Fruit fly (Drosophila melanogaster): Measurements from ENCODE around the gene Sirt7.

The Sirt7 gene

DNA sequence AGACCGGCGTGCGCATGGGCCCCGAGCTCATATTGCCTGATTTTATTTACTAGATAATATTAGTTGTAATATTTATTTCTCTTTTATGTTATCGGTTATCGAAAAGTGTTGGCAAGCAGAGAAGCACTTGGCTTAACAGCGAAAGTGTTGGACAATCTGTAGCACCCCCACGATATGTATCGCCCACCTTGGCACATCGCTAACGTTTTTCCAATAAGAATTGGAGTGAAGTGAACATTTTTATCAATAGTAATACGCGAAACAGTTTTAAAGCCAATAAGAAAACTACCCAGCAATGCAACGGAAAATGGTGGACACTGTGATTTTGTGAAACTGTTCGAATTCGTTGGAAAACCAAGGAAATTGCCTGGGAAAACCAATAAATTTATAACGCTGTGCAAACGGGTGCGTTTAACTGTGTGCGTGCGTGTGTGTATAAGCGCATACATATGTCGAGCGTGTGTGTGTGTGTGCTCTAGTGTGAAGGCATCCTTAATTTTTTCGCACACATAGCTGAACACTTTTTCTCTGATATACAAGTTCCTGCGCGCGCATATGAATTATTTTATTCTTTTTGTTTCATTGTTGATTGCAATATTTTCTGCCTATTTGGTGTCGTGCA is 16.7 kb upstream of the Sirt7 start, which contains the start of the genes Slu7 and Pkc98E (continued):
- peak; percentile 63 for TF ChIP-seq Abd-B (GFP tag; optimal IDR thresholded peaks at IDR 0.05)
- peak; percentile 79; the same call in 1 of the 2 replicates for TF ChIP-seq CG42726 (GFP tag; IDR thresholded peaks at IDR 0.05; ENCODE audit: partially characterized antibody)
- no peak for TF ChIP-seq sens-2 (GFP tag; IDR thresholded peaks at IDR 0.05)
- TF ChIP-seq CG4404 (GFP tag; IDR thresholded peaks at IDR 0.05), result peak; percentile 31; the same call in 1 of the 2 replicates
- TF ChIP-seq MTF-1 (GFP tag; optimal IDR thresholded peaks at IDR 0.05; ENCODE audit: borderline replicate concordance), result peak; percentile 43
- TF ChIP-seq grn (GFP tag; optimal IDR thresholded peaks at IDR 0.05), result peak; percentile 44
- TF ChIP-seq Sox102F (GFP tag; optimal IDR thresholded peaks at IDR 0.05), result peak; percentile 19
- TF ChIP-seq lola (GFP tag; optimal IDR thresholded peaks at IDR 0.05), result peak in 1 of 3 experiments; percentile 68
- peak; percentile 13 for TF ChIP-seq CG7556 (GFP tag; optimal IDR thresholded peaks at IDR 0.05)
- peak; percentile 19 for TF ChIP-seq CG17912 (GFP tag; optimal IDR thresholded peaks at IDR 0.05)
- TF ChIP-seq unpg (GFP tag; optimal IDR thresholded peaks at IDR 0.05), result peak; percentile 33
- TF ChIP-seq CG1233 (GFP tag; optimal IDR thresholded peaks at IDR 0.05), result no peak
- TF ChIP-seq CG9876 (GFP tag; optimal IDR thresholded peaks at IDR 0.05), result peak; percentile 46
- TF ChIP-seq h (optimal IDR thresholded peaks at IDR 0.05), result no peak
- peak; percentile 56 for TF ChIP-seq vfl (GFP tag; optimal IDR thresholded peaks at IDR 0.05)
- TF ChIP-seq HmgD (GFP tag; optimal IDR thresholded peaks at IDR 0.05), result peak; percentile 50
- no peak for TF ChIP-seq Six4 (GFP tag; optimal IDR thresholded peaks at IDR 0.05)
- TF ChIP-seq CG6175 (GFP tag; IDR thresholded peaks at IDR 0.05), result 0 out of 3 replicates have a peak, but pooled peaks have one; percentile 43
- peak; percentile 23 for TF ChIP-seq Dp (GFP tag; optimal IDR thresholded peaks at IDR 0.05)
- TF ChIP-seq Ets97D (GFP tag; optimal IDR thresholded peaks at IDR 0.05), result peak; percentile 74
- TF ChIP-seq dati (GFP tag; IDR thresholded peaks at IDR 0.05), result no peak
- no peak for TF ChIP-seq toy (GFP tag; IDR thresholded peaks at IDR 0.05)
- no peak for TF ChIP-seq cad (GFP tag; optimal IDR thresholded peaks at IDR 0.05)
- peak; percentile 66 for TF ChIP-seq zen (tag; optimal IDR thresholded peaks at IDR 0.05)
- peak; percentile 62 for TF ChIP-seq CG2129 (GFP tag; IDR thresholded peaks at IDR 0.05; ENCODE audit: partially characterized antibody)
- peak; percentile 57 for TF ChIP-seq Ptx1 (GFP tag; IDR thresholded peaks at IDR 0.05)
- TF ChIP-seq CkIIα-i1 (GFP tag; IDR thresholded peaks at IDR 0.05), result no peak
- peak; percentile 57 for TF ChIP-seq CG8944 (GFP tag; optimal IDR thresholded peaks at IDR 0.05)
- TF ChIP-seq CG12104 (GFP tag; optimal IDR thresholded peaks at IDR 0.05), result peak; percentile 9
- TF ChIP-seq kay (GFP tag; optimal IDR thresholded peaks at IDR 0.05), result peak; percentile 17
- peak; percentile 63; the same call in 1 of the 2 replicates for TF ChIP-seq lmd (GFP tag; IDR thresholded peaks at IDR 0.05)
- peak; percentile 66 for TF ChIP-seq Xbp1 (GFP tag; optimal IDR thresholded peaks at IDR 0.05)
- TF ChIP-seq CG1602 (GFP tag; optimal IDR thresholded peaks at IDR 0.05), result no peak
- TF ChIP-seq CG30403 (GFP tag; optimal IDR thresholded peaks at IDR 0.05), result peak; percentile 66
- TF ChIP-seq CG13894 (tag; optimal IDR thresholded peaks at IDR 0.05), result no peak
- peak; percentile 99 for TF ChIP-seq nerfin-1 (tag; optimal IDR thresholded peaks at IDR 0.05)
- no peak for TF ChIP-seq croc (GFP tag; conservative IDR thresholded peaks at IDR 0.05)
- TF ChIP-seq hbn (GFP tag; IDR thresholded peaks at IDR 0.05; ENCODE audit: partially characterized antibody), result peak; percentile 82
- TF ChIP-seq CG18476 (GFP tag; optimal IDR thresholded peaks at IDR 0.05), result peak; percentile 23
- TF ChIP-seq run (tag; optimal IDR thresholded peaks at IDR 0.05), result no peak
- peak; percentile 71 for TF ChIP-seq ewg (GFP tag; optimal IDR thresholded peaks at IDR 0.05)
- peak; percentile 42 for TF ChIP-seq ERR (GFP tag; optimal IDR thresholded peaks at IDR 0.05)
- TF ChIP-seq gt (GFP tag; IDR thresholded peaks at IDR 0.05), result no peak
- TF ChIP-seq tx (GFP tag; optimal IDR thresholded peaks at IDR 0.05), result peak; percentile 53
- peak; percentile 70 for TF ChIP-seq tin (GFP tag; optimal IDR thresholded peaks at IDR 0.05)
- no peak for TF ChIP-seq dan (GFP tag; IDR thresholded peaks at IDR 0.05)
- TF ChIP-seq bsh (GFP tag; optimal IDR thresholded peaks at IDR 0.05), result peak in 1 of 2 experiments; percentile 39
- TF ChIP-seq Ets65A (GFP tag), result peak; percentile 98
- TF ChIP-seq BEAF-32 (GFP tag; optimal IDR thresholded peaks at IDR 0.05), result peak; percentile 93
- peak; percentile 10 for TF ChIP-seq CG13296 (GFP tag; optimal IDR thresholded peaks at IDR 0.05)

Data from whole organism, embryonic.